Worm (Caenorhabditis elegans) whole organism, L3 larva: ENCODE measurements around the gene srb-6.

Experiments used
- nfya-1 ChIP-seq: sonication (generic microtip); optimal IDR thresholded peaks from 2 replicates; lab custom pipeline; 2017; ENCODE audit warnings: missing genetic modification characterization, mild to moderate bottlenecking, missing compliant biosample characterization, antibody characterized with exemption, moderate library complexity; ENCODE audit not compliant: insufficient read depth
- nhr-77 ChIP-seq: fragments of 150-350 bp; optimal IDR thresholded peaks from 2 replicates; lab custom pipeline; 2014; ENCODE audit warnings: missing biosample characterization, missing genetic modification characterization

DNA sequence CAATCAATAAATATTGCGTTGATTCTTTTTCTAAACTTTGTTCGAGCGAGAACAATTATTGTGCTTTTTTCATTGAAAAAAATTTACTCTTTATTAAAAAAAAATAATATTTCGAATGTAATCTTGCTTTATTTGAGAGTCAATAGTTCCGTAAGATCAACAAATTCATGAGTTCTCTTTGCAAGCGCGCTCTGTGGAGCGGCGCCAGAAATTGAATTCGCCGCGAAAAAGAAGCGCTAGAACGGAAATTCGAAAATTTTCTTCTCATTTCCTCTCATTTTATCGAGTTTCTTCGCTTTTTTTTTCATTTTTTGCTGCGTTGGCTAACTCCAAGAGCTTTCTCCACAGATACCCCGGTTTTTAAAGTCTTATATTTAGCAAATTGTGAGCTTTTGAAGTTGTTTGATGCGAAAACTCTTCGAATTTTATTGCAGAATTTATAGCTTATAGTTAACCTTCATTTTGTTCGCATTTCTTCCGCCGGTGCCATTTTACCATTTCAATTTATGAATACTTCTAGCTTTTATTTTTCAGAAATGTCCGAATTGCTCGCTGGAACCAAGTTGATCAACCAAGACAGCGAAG is 2.5 kb downstream of the srb-6 start, which contains the start of gene R05H5.3:
- no peak for TF ChIP-seq nhr-77 (tag; lab: Kevin White, UChicago)
- peak; percentile 72 for TF ChIP-seq nfya-1 (tag; lab: Kevin White, UChicago)
